Fruit fly (Drosophila melanogaster): ENCODE results near the gene CG13308.

The CG13308 gene

dm6 chr3L:8777313-8777924 is 30.9 kb upstream of the CG13308 start:
- TF ChIP-seq Taf1 (GFP tag; IDR thresholded peaks at IDR 0.05), result no peak
- TF ChIP-seq exex (tag; optimal IDR thresholded peaks at IDR 0.05), result peak; percentile 59

DNA sequence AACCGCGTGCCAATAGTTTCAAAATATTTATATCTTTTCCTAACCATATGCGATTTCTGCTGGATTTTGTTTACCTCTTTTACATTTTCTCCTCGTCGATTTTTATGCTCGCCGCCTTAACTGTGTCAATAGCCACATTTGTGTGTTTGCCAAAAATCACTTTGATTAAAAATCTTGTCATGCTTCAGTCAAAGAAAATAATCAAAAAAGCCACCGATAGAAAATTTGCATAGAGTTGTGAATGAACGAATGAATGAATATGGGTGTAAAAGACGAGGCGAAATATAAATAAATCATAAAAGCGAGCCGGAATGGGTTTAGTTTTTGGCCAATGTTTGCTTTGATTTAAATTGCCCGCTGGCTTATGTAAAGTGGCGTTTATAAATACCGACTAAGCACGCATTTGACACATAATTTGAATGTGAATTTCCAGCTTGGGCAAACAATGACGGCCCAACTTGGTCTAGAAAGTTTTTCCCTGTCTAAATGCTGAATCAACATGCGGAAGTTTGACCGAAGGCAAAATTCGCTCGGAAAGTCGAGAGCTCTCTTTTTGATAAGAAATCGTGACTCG is 27.5 kb upstream of the CG13308 start:
- no peak for TF ChIP-seq Optix (GFP tag; IDR thresholded peaks at IDR 0.05)
- no peak for TF ChIP-seq CG12071 (GFP tag; optimal IDR thresholded peaks at IDR 0.05)
- no peak for TF ChIP-seq Bdp1 (GFP tag; optimal IDR thresholded peaks at IDR 0.05)
- no peak for TF ChIP-seq CG9797 (GFP tag; optimal IDR thresholded peaks at IDR 0.05)
- TF ChIP-seq toy (GFP tag; IDR thresholded peaks at IDR 0.05), result no peak
- TF ChIP-seq vvl (GFP tag; IDR thresholded peaks at IDR 0.05), result peak; percentile 61; the same call in 1 of the 2 replicates
- no peak for TF ChIP-seq ash1 (GFP tag; optimal IDR thresholded peaks at IDR 0.05)
- TF ChIP-seq CG7372 (GFP tag; IDR thresholded peaks at IDR 0.05), result no peak
- TF ChIP-seq CG6791 (GFP tag; IDR thresholded peaks at IDR 0.05; ENCODE audit: partially characterized antibody), result no peak
- no peak for TF ChIP-seq Side (GFP tag; optimal IDR thresholded peaks at IDR 0.05)
- peak; percentile 32 for TF ChIP-seq oc (tag; optimal IDR thresholded peaks at IDR 0.05)
- TF ChIP-seq bcd (GFP tag; optimal IDR thresholded peaks at IDR 0.05), result no peak
- no peak for TF ChIP-seq CG17612 (GFP tag; IDR thresholded peaks at IDR 0.05)
- TF ChIP-seq chinmo (GFP tag; IDR thresholded peaks at IDR 0.05; ENCODE audit: partially characterized antibody), result 0 out of 4 replicates have a peak, but pooled peaks have one; percentile 57
- TF ChIP-seq CG3726 (GFP tag; IDR thresholded peaks at IDR 0.05), result no peak
- no peak for TF ChIP-seq CG10654 (GFP tag; optimal IDR thresholded peaks at IDR 0.05)
- no peak for TF ChIP-seq psq (GFP tag; optimal IDR thresholded peaks at IDR 0.05)
- peak; percentile 38 for TF ChIP-seq sens (GFP tag)
- no peak for TF ChIP-seq CG8478 (optimal IDR thresholded peaks at IDR 0.05)
- TF ChIP-seq Atf3 (GFP tag; optimal IDR thresholded peaks at IDR 0.05), result no peak
- no peak for TF ChIP-seq tin (GFP tag; optimal IDR thresholded peaks at IDR 0.05)
- peak; percentile 72 for TF ChIP-seq Med (GFP tag)
- TF ChIP-seq CG14710 (tag; optimal IDR thresholded peaks at IDR 0.05), result no peak
- TF ChIP-seq CG1792 (GFP tag; optimal IDR thresholded peaks at IDR 0.05), result no peak
- no peak for TF ChIP-seq stc (GFP tag; IDR thresholded peaks at IDR 0.05)
- TF ChIP-seq CHES-1-like (GFP tag; optimal IDR thresholded peaks at IDR 0.05), result no peak
- TF ChIP-seq CG7357 (GFP tag; IDR thresholded peaks at IDR 0.05), result no peak

DNA sequence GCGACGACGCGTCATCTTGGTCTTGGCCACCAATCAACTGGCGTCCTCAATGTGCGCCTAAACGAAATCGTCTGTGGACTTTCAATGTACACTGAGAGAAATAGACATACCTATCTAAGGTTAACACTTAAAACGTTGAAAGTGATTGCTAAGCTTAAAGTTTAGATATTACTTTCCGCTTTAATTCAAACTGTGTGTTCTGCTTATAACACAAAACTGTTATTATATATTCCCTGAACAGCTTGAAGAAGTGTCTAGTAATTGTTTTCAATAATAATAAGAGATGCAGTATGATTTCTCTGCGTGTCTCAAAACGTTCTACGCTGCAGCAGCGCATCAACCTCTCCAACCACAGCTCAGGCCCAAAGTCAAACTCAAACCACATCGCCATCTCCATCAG is 26.4 kb upstream of the CG13308 start:
- no peak for TF ChIP-seq CG10462 (GFP tag; optimal IDR thresholded peaks at IDR 0.05)
- TF ChIP-seq sens (GFP tag), result peak; percentile 29
- TF ChIP-seq Lhr (GFP tag; optimal IDR thresholded peaks at IDR 0.05), result no peak
- TF ChIP-seq HLH3B (GFP tag; IDR thresholded peaks at IDR 0.05), result 0 out of 2 replicates have a peak, but pooled peaks have one; percentile 4
- TF ChIP-seq Drgx (GFP tag; IDR thresholded peaks at IDR 0.05), result peak; percentile 41
- TF ChIP-seq Blimp-1 (GFP tag; optimal IDR thresholded peaks at IDR 0.05), result peak; percentile 19
- no peak for TF ChIP-seq TFAM (GFP tag; optimal IDR thresholded peaks at IDR 0.05)
- peak in 1 of 2 experiments; percentile 34 for TF ChIP-seq bsh (GFP tag; optimal IDR thresholded peaks at IDR 0.05)

DNA sequence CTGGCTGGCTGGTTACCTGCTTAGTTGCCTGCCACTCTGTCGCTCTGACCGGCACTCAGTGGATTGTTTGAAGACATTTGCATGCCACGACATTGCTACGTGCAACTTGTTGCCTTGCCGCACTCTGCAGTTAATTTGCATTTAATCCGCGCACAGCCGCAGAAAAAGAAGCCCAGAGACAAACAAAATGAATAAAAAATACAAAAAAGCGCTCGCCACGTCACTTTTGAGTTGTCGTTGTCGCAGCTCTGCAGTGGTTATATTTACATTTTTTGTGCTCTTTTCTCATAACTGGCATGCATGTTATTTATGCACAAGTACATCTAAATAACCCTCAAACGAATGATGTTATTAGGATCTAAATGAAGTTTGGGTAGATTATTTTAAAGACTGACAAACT is 25.0 kb upstream of the CG13308 start:
- no peak for TF ChIP-seq fd3F (GFP tag; optimal IDR thresholded peaks at IDR 0.05)
- TF ChIP-seq ranshi (GFP tag; IDR thresholded peaks at IDR 0.05), result no peak
- TF ChIP-seq BtbVII (GFP tag; optimal IDR thresholded peaks at IDR 0.05), result no peak
- no peak for TF ChIP-seq CG12104 (GFP tag; optimal IDR thresholded peaks at IDR 0.05)
- TF ChIP-seq CG11504 (tag; optimal IDR thresholded peaks at IDR 0.05), result no peak
- TF ChIP-seq bsh (GFP tag; optimal IDR thresholded peaks at IDR 0.05), result peak in 1 of 2 experiments; percentile 24
- no peak for TF ChIP-seq Fer2 (tag; optimal IDR thresholded peaks at IDR 0.05)
- no peak for TF ChIP-seq D19A (tag; optimal IDR thresholded peaks at IDR 0.05)
- 0 out of 2 replicates have a peak, but pooled peaks have one; percentile 16 for TF ChIP-seq Drgx (GFP tag; IDR thresholded peaks at IDR 0.05)
- no peak for TF ChIP-seq kah (GFP tag; optimal IDR thresholded peaks at IDR 0.05)
- TF ChIP-seq nom (GFP tag; optimal IDR thresholded peaks at IDR 0.05), result peak; percentile 5
- TF ChIP-seq dpn (GFP tag; optimal IDR thresholded peaks at IDR 0.05), result no peak
- no peak for TF ChIP-seq Dref (GFP tag; IDR thresholded peaks at IDR 0.05)
